Worm (Caenorhabditis elegans): ENCODE measurements around the gene F29G6.1.

ce11 chrX:11558156-11558555, 56.1 kb downstream of the F29G6.1 start:
- TF ChIP-seq flt-1 (GFP tag; IDR thresholded peaks at IDR 0.05) (no peak), scrt-1 (GFP tag; IDR thresholded peaks at IDR 0.05) (no peak), tbx-37 (GFP tag; conservative IDR thresholded peaks at IDR 0.05) (no peak), ets-7 (tag; optimal IDR thresholded peaks at IDR 0.05) (no peak), F13C5.2 (tag; optimal IDR thresholded peaks at IDR 0.05) (no peak), ama-1 (optimal IDR thresholded peaks at IDR 0.05) (no peak), hnd-1 (tag; optimal IDR thresholded peaks at IDR 0.05) (no peak)

Measured in whole organism, early embryonic.